Worm (Caenorhabditis elegans): ENCODE measurements around the gene sec-3.

Gene sec-3

ce11 chrX:3116033-3116876, 16.6 kb upstream of the sec-3 start, which contains the start of gene mai-1:
TSS of gene mai-1 (minus strand) at chrX:3116589.
- TF ChIP-seq fkh-10 (GFP tag; optimal IDR thresholded peaks at IDR 0.05): peak; percentile 52
- no peak for TF ChIP-seq eor-1 (tag; optimal IDR thresholded peaks at IDR 0.05)
- TF ChIP-seq nhr-25 (tag; optimal IDR thresholded peaks at IDR 0.05): no peak
- peak; percentile 43 for TF ChIP-seq zag-1 (tag; optimal IDR thresholded peaks at IDR 0.05)
- TF ChIP-seq mdl-1 (tag; optimal IDR thresholded peaks at IDR 0.05): no peak
- peak; percentile 31 for TF ChIP-seq tbx-2 (tag; optimal IDR thresholded peaks at IDR 0.05)
- TF ChIP-seq nhr-43 (tag; optimal IDR thresholded peaks at IDR 0.05; ENCODE audit: poor library complexity, severe bottlenecking): no peak
- TF ChIP-seq aly-2 (tag; optimal IDR thresholded peaks at IDR 0.05): no peak
- no peak for TF ChIP-seq nhr-12 (tag; optimal IDR thresholded peaks at IDR 0.05)
- peak; percentile 94 for TF ChIP-seq ama-1 (optimal IDR thresholded peaks at IDR 0.05)
- peak; percentile 25 for TF ChIP-seq elt-2 (tag; optimal IDR thresholded peaks at IDR 0.05)
- no peak for TF ChIP-seq nhr-11 (tag; optimal IDR thresholded peaks at IDR 0.05)
- no peak for TF ChIP-seq jun-1 (tag; optimal IDR thresholded peaks at IDR 0.05)
- no peak for TF ChIP-seq fkh-2 (tag; optimal IDR thresholded peaks at IDR 0.05)
- TF ChIP-seq nfya-1 (tag; optimal IDR thresholded peaks at IDR 0.05; ENCODE audit: insufficient read depth): peak; percentile 71
- TF ChIP-seq nhr-67 (tag; optimal IDR thresholded peaks at IDR 0.05): no peak
- TF ChIP-seq lin-39 (tag; optimal IDR thresholded peaks at IDR 0.05): peak; percentile 87
- TF ChIP-seq ceh-28 (tag; optimal IDR thresholded peaks at IDR 0.05): no peak
- TF ChIP-seq ZK546.5 (tag; optimal IDR thresholded peaks at IDR 0.05): no peak
- peak; percentile 90 for TF ChIP-seq egl-5 (tag; optimal IDR thresholded peaks at IDR 0.05)
- TF ChIP-seq ztf-11 (tag; optimal IDR thresholded peaks at IDR 0.05): no peak
- TF ChIP-seq egl-27 (tag; optimal IDR thresholded peaks at IDR 0.05): no peak
- TF ChIP-seq unc-62 (GFP tag; optimal IDR thresholded peaks at IDR 0.05): no peak
- TF ChIP-seq ceh-82 (tag; optimal IDR thresholded peaks at IDR 0.05): no peak
- TF ChIP-seq nhr-23 (tag; optimal IDR thresholded peaks at IDR 0.05): no peak
- peak; percentile 68 for TF ChIP-seq hmg-11 (tag; optimal IDR thresholded peaks at IDR 0.05)
- TF ChIP-seq elt-3 (tag; optimal IDR thresholded peaks at IDR 0.05): peak in 1 of 3 experiments; percentile 22
- no peak for TF ChIP-seq unc-39 (tag; optimal IDR thresholded peaks at IDR 0.05)
- TF ChIP-seq sea-2 (GFP tag; optimal IDR thresholded peaks at IDR 0.05): no peak
- no peak for TF ChIP-seq ztf-4 (tag; optimal IDR thresholded peaks at IDR 0.05)

- TF ChIP-seq lin-39 (tag; optimal IDR thresholded peaks at IDR 0.05): peak; percentile 0
- TF ChIP-seq nfya-1 (tag; optimal IDR thresholded peaks at IDR 0.05; ENCODE audit: insufficient read depth): peak; percentile 21
- peak in 1 of 3 experiments; percentile 64 for TF ChIP-seq elt-3 (tag; optimal IDR thresholded peaks at IDR 0.05)
- TF ChIP-seq nhr-43 (tag; optimal IDR thresholded peaks at IDR 0.05; ENCODE audit: poor library complexity, severe bottlenecking): peak; percentile 74
- TF ChIP-seq unc-62 (GFP tag; optimal IDR thresholded peaks at IDR 0.05): peak; percentile 56
- peak; percentile 63 for TF ChIP-seq elt-2 (tag; optimal IDR thresholded peaks at IDR 0.05)
- peak; percentile 55 for TF ChIP-seq ceh-28 (tag; optimal IDR thresholded peaks at IDR 0.05)
- no peak for TF ChIP-seq zag-1 (tag; optimal IDR thresholded peaks at IDR 0.05)
- TF ChIP-seq pha-4 (tag; optimal IDR thresholded peaks at IDR 0.05): peak; percentile 91
- TF ChIP-seq pqm-1 (tag; optimal IDR thresholded peaks at IDR 0.05): peak; percentile 67
- peak; percentile 62 for TF ChIP-seq nhr-25 (tag; optimal IDR thresholded peaks at IDR 0.05)
- no peak for TF ChIP-seq ceh-82 (tag; optimal IDR thresholded peaks at IDR 0.05)
- TF ChIP-seq ztf-11 (tag; optimal IDR thresholded peaks at IDR 0.05): no peak
- TF ChIP-seq jun-1 (tag; optimal IDR thresholded peaks at IDR 0.05): peak; percentile 15
- TF ChIP-seq fkh-10 (GFP tag; optimal IDR thresholded peaks at IDR 0.05): no peak
- TF ChIP-seq nhr-11 (tag; optimal IDR thresholded peaks at IDR 0.05): peak; percentile 30
- peak; percentile 91 for TF ChIP-seq ama-1 (optimal IDR thresholded peaks at IDR 0.05)
- TF ChIP-seq nhr-23 (tag; optimal IDR thresholded peaks at IDR 0.05): peak; percentile 61
- TF ChIP-seq sea-2 (GFP tag; optimal IDR thresholded peaks at IDR 0.05): no peak
Measured at ce11 chrX:3115134-3116032, 15.7 kb upstream of the sec-3 start.

Measured in whole organism, L3 larva.